Fruit fly (Drosophila melanogaster) whole organism, embryonic: ENCODE results near the gene Mlc1.

Experiments
- Aef1 ChIP-seq: fragments of 200-800 bp; sonication (Bioruptor generic); IDR thresholded peaks from 3 replicates; pipeline ENCODE4 v1.3.6; 2022; ENCODE audit warnings: missing biosample characterization, missing genetic modification characterization
- Asciz ChIP-seq: fragments of 200-800 bp; sonication (Bioruptor generic); optimal IDR thresholded peaks from 2 replicates; lab custom pipeline; 2017; ENCODE audit warnings: missing biosample characterization, mild to moderate bottlenecking, missing genetic modification characterization, missing genetic modification reagents
- CG10366 ChIP-seq: fragments of 200-800 bp; sonication (Bioruptor generic); IDR thresholded peaks from 2 replicates; pipeline ENCODE4 v1.3.6; 2022; ENCODE audit warnings: missing biosample characterization, missing genetic modification characterization
- CG10979 ChIP-seq: fragments of 200-800 bp; sonication (Bioruptor generic); optimal IDR thresholded peaks from 2 replicates; lab custom pipeline; 2018; ENCODE audit warnings: missing biosample characterization, mild to moderate bottlenecking, missing genetic modification characterization, moderate library complexity
- CG11093 ChIP-seq: fragments of 200-800 bp; sonication (Bioruptor generic); IDR thresholded peaks from 3 replicates; pipeline ENCODE4 v1.3.6; 2022; ENCODE audit warnings: missing biosample characterization, missing genetic modification characterization
- CG12391 ChIP-seq: fragments of 200-800 bp; sonication (Bioruptor generic); optimal IDR thresholded peaks from 3 replicates; lab custom pipeline; 2018; ENCODE audit warnings: missing biosample characterization, mild to moderate bottlenecking, missing genetic modification characterization, moderate library complexity
- CG15269 ChIP-seq: fragments of 200-800 bp; sonication (Bioruptor generic); optimal IDR thresholded peaks from 2 replicates; lab custom pipeline; 2018; ENCODE audit warnings: missing biosample characterization, mild to moderate bottlenecking, missing genetic modification characterization, moderate library complexity
- CG15479 ChIP-seq: fragments of 200-800 bp; sonication (Bioruptor generic); optimal IDR thresholded peaks from 3 replicates; lab custom pipeline; 2019; ENCODE audit warnings: missing biosample characterization, mild to moderate bottlenecking, missing genetic modification characterization, moderate library complexity
- CG18619 ChIP-seq: fragments of 200-800 bp; sonication (Bioruptor generic); optimal IDR thresholded peaks from 3 replicates; lab custom pipeline; 2017; ENCODE audit warnings: missing biosample characterization, mild to moderate bottlenecking, missing genetic modification characterization
- CG2199 ChIP-seq: fragments of 200-800 bp; sonication (Bioruptor generic); IDR thresholded peaks from 3 replicates; pipeline ENCODE4 v1.3.6; 2022; ENCODE audit warnings: missing biosample characterization, missing genetic modification characterization
- CG3065 ChIP-seq: fragments of 200-800 bp; sonication (Bioruptor generic); optimal IDR thresholded peaks from 2 replicates; lab custom pipeline; 2016; ENCODE audit warnings: missing biosample characterization, missing genetic modification characterization
- CG3163 ChIP-seq: fragments of 200-800 bp; sonication (Bioruptor generic); optimal IDR thresholded peaks from 3 replicates; lab custom pipeline; 2016; ENCODE audit warnings: missing biosample characterization, missing genetic modification characterization
- CG4328 ChIP-seq: fragments of 200-800 bp; sonication (Bioruptor generic); optimal IDR thresholded peaks from 3 replicates; lab custom pipeline; 2017; ENCODE audit warnings: missing biosample characterization, missing genetic modification reagents, missing genetic modification characterization
- CG6175 ChIP-seq: fragments of 200-800 bp; sonication (Bioruptor generic); IDR thresholded peaks from 3 replicates; pipeline ENCODE4 v1.3.6; 2022; ENCODE audit warnings: missing biosample characterization, missing genetic modification characterization
- CG6654 ChIP-seq: fragments of 200-800 bp; sonication (Bioruptor generic); optimal IDR thresholded peaks from 2 replicates; lab custom pipeline; 2017; ENCODE audit warnings: missing biosample characterization, mild to moderate bottlenecking, missing genetic modification characterization
- CG6765 ChIP-seq: fragments of 200-800 bp; sonication (Bioruptor generic); optimal IDR thresholded peaks from 3 replicates; lab custom pipeline; 2017; ENCODE audit warnings: missing biosample characterization, mild to moderate bottlenecking, missing genetic modification characterization
- CG7556 ChIP-seq: fragments of 200-800 bp; sonication (Bioruptor generic); optimal IDR thresholded peaks from 2 replicates; lab custom pipeline; 2017; ENCODE audit warnings: missing biosample characterization, mild to moderate bottlenecking, missing genetic modification characterization
- CG7786 ChIP-seq: fragments of 200-800 bp; sonication (Bioruptor generic); optimal IDR thresholded peaks from 2 replicates; lab custom pipeline; 2016; ENCODE audit warnings: missing biosample characterization, missing genetic modification characterization
- CG8281 ChIP-seq: fragments of 200-800 bp; sonication (Bioruptor generic); optimal IDR thresholded peaks from 2 replicates; lab custom pipeline; 2018; ENCODE audit warnings: missing biosample characterization, mild to moderate bottlenecking, missing genetic modification characterization, moderate library complexity
- CG9876 ChIP-seq: fragments of 200-800 bp; sonication (Bioruptor generic); optimal IDR thresholded peaks from 2 replicates; lab custom pipeline; 2016; ENCODE audit warnings: missing biosample characterization, missing genetic modification characterization
- Dbx ChIP-seq: fragments of 200-800 bp; sonication (Bioruptor generic); IDR thresholded peaks from 3 replicates; pipeline ENCODE4 v1.3.6; 2022; ENCODE audit warnings: missing biosample characterization, missing genetic modification characterization
- Dfd ChIP-seq, 2 experiments: fragments of >200 bp; optimal IDR thresholded peaks; 2 replicates each; lab custom pipeline; 2017; ENCODE audit warnings: missing biosample characterization in 2 of 2, missing genetic modification characterization in 2 of 2
- ERR ChIP-seq: fragments of 200-800 bp; sonication (Bioruptor generic); optimal IDR thresholded peaks from 2 replicates; lab custom pipeline; 2016; ENCODE audit warnings: missing biosample characterization, missing genetic modification characterization
- Hr78 ChIP-seq, 2 experiments: fragments of 200-800 bp in 1 of 2; fragments of >200 bp in 1 of 2; sonication (Bioruptor generic) in 1 of 2; optimal IDR thresholded peaks; 2 replicates each; lab custom pipeline; 2017 to 2019; ENCODE audit warnings: missing biosample characterization in 2 of 2, missing genetic modification characterization in 2 of 2, mild to moderate bottlenecking in 1 of 2, moderate library complexity in 1 of 2
- Lim3 ChIP-seq: fragments of 200-800 bp; sonication (Bioruptor generic); IDR thresholded peaks from 2 replicates; pipeline ENCODE4 v1.3.6; 2022; ENCODE audit warnings: missing biosample characterization, missing genetic modification characterization
- MESR4 ChIP-seq: fragments of 200-800 bp; sonication (Bioruptor generic); optimal IDR thresholded peaks from 2 replicates; lab custom pipeline; 2018; ENCODE audit warnings: missing biosample characterization, mild to moderate bottlenecking, missing genetic modification characterization, moderate library complexity
- NC2β ChIP-seq: fragments of 200-800 bp; sonication (Bioruptor generic); optimal IDR thresholded peaks from 2 replicates; lab custom pipeline; 2016; ENCODE audit warnings: missing biosample characterization, missing genetic modification characterization
- Nf-YB ChIP-seq: fragments of 200-800 bp; sonication (Bioruptor generic); optimal IDR thresholded peaks from 3 replicates; lab custom pipeline; 2019; ENCODE audit warnings: missing biosample characterization, mild to moderate bottlenecking, missing genetic modification characterization, moderate library complexity
- Oli ChIP-seq: fragments of 200-800 bp; sonication (Bioruptor generic); optimal IDR thresholded peaks from 2 replicates; lab custom pipeline; 2018; ENCODE audit warnings: missing biosample characterization, mild to moderate bottlenecking, missing genetic modification characterization, moderate library complexity
- Pdp1 ChIP-seq, 2 experiments: fragments of 200-800 bp; sonication (Bioruptor generic); optimal IDR thresholded peaks; 3 replicates each; lab custom pipeline; 2016; ENCODE audit warnings: missing biosample characterization in 2 of 2, missing genetic modification characterization in 2 of 2, mild to moderate bottlenecking in 1 of 2, moderate library complexity in 1 of 2
- Stat92E ChIP-seq, 3 experiments: fragments of >200 bp in 2 of 3; fragments of 200-800 bp in 1 of 3; sonication (Bioruptor generic) in 1 of 3; optimal IDR thresholded peaks; 2 replicates each; lab custom pipeline; 2017 to 2019; ENCODE audit warnings: missing biosample characterization in 3 of 3, missing genetic modification characterization in 3 of 3, mild to moderate bottlenecking in 1 of 3, moderate library complexity in 1 of 3
- Xbp1 ChIP-seq: fragments of 200-800 bp; sonication (Bioruptor generic); optimal IDR thresholded peaks from 3 replicates; lab custom pipeline; 2016; ENCODE audit warnings: missing biosample characterization, mild to moderate bottlenecking, missing genetic modification characterization
- ac ChIP-seq: fragments of 200-800 bp; sonication (Bioruptor generic); optimal IDR thresholded peaks from 3 replicates; lab custom pipeline; 2017; ENCODE audit warnings: missing biosample characterization, mild to moderate bottlenecking, missing genetic modification characterization
- amos ChIP-seq: fragments of 200-800 bp; sonication (Bioruptor generic); IDR thresholded peaks from 2 replicates; pipeline ENCODE4 v1.3.6; 2022; ENCODE audit warnings: missing biosample characterization, missing genetic modification characterization; ENCODE audit not compliant: partially characterized antibody
- ash1 ChIP-seq: fragments of 200-800 bp; sonication (Bioruptor generic); optimal IDR thresholded peaks from 2 replicates; lab custom pipeline; 2018; ENCODE audit warnings: missing biosample characterization, mild to moderate bottlenecking, missing genetic modification characterization
- btn ChIP-seq: fragments of 200-800 bp; sonication (Bioruptor generic); optimal IDR thresholded peaks from 2 replicates; lab custom pipeline; 2016; ENCODE audit warnings: missing biosample characterization, missing genetic modification characterization
- cg ChIP-seq: fragments of 200-800 bp; sonication (Bioruptor generic); optimal IDR thresholded peaks from 3 replicates; lab custom pipeline; 2019; ENCODE audit warnings: missing biosample characterization, mild to moderate bottlenecking, missing genetic modification characterization, moderate library complexity
- crol ChIP-seq: fragments of 200-800 bp; sonication (Bioruptor generic); IDR thresholded peaks from 2 replicates; pipeline ENCODE4 v1.3.6; 2022; ENCODE audit warnings: missing biosample characterization, missing genetic modification characterization
- dpn ChIP-seq, 2 experiments: fragments of 200-800 bp; sonication (Bioruptor generic); optimal IDR thresholded peaks; 3 replicates each; lab custom pipeline; 2016; ENCODE audit warnings: missing biosample characterization in 2 of 2, missing genetic modification characterization in 2 of 2
- esg ChIP-seq: fragments of 200-800 bp; sonication (Bioruptor generic); conservative IDR thresholded peaks from 2 replicates; pipeline ENCODE4 v1.3.6; 2022; ENCODE audit warnings: missing biosample characterization, missing genetic modification characterization
- fru ChIP-seq: fragments of >200 bp; optimal IDR thresholded peaks from 2 replicates; lab custom pipeline; 2017
- lmd ChIP-seq: fragments of 200-800 bp; sonication (Bioruptor generic); IDR thresholded peaks from 2 replicates; pipeline ENCODE4 v1.3.6; 2022; ENCODE audit warnings: missing biosample characterization, missing genetic modification characterization
- maf-S ChIP-seq: fragments of 200-800 bp; sonication (Bioruptor generic); optimal IDR thresholded peaks from 2 replicates; lab custom pipeline; 2016; ENCODE audit warnings: missing biosample characterization, missing genetic modification characterization
- org-1 ChIP-seq: fragments of 200-800 bp; sonication (Bioruptor generic); optimal IDR thresholded peaks from 2 replicates; lab custom pipeline; 2017; ENCODE audit warnings: missing biosample characterization, missing genetic modification characterization
- psq ChIP-seq: fragments of 200-800 bp; sonication (Bioruptor generic); optimal IDR thresholded peaks from 2 replicates; lab custom pipeline; 2017; ENCODE audit warnings: missing biosample characterization, missing genetic modification characterization
- rib ChIP-seq: fragments of 200-800 bp; sonication (Bioruptor generic); IDR thresholded peaks from 2 replicates; pipeline ENCODE4 v1.3.6; 2022; ENCODE audit warnings: missing biosample characterization, missing genetic modification characterization
- schlank ChIP-seq: fragments of 200-800 bp; sonication (Bioruptor generic); optimal IDR thresholded peaks from 2 replicates; lab custom pipeline; 2018; ENCODE audit warnings: missing biosample characterization, mild to moderate bottlenecking, missing genetic modification characterization
- seq ChIP-seq: fragments of 200-800 bp; sonication (Bioruptor generic); IDR thresholded peaks from 2 replicates; pipeline ENCODE4 v1.3.6; 2022; ENCODE audit warnings: missing biosample characterization, missing genetic modification characterization
- tgo ChIP-seq: fragments of 200-800 bp; sonication (Bioruptor generic); IDR thresholded peaks from 3 replicates; pipeline ENCODE4 v1.3.6; 2022; ENCODE audit warnings: missing biosample characterization, missing genetic modification characterization
- toy ChIP-seq: fragments of 200-800 bp; sonication (Bioruptor generic); IDR thresholded peaks from 2 replicates; pipeline ENCODE4 v1.3.6; 2022; ENCODE audit warnings: missing biosample characterization, missing genetic modification characterization

The Mlc1 gene

DNA sequence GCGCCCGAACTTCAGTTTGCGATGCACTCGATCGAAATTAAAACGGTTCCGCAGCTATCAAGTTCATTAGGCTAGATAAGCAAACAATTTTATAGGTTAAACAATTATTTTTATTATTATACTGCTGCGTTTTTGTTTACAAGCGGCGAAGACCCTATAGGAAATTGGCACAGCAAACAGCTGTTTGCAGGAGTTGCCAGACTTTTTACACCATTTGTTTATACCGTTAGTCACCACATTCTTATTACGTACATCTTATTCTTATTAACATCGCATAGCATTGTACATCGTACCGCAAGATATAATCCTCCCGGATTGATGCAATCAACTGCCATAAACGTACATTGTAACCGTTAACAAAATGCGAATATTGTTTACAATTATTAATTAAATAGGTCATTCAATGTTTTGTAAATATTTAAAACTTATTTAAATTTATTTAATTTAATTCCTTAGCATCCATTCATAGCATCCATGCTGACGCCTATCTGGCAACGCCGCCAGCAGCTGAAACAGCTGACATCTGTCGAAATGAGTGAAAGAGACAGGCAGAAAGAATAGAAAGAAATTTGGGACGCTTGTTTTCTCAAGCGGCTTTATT is 46.7 kb upstream of the Mlc1 start, which contains the start of the genes CROT and CG12877 (continued):
- TF ChIP-seq toy (no peak), Dfd (GFP tag; optimal IDR thresholded peaks at IDR 0.05; lab: Kevin White, UChicago) (no peak), CG3065 (GFP tag; lab: Kevin White, UChicago) (peak; percentile 60), CG6765 (peak; percentile 27), amos (GFP tag; lab: Robert Waterston, UW) (no peak), fru (lab: Kevin White, UChicago) (no peak), ash1 (GFP tag; lab: Kevin White, UChicago) (no peak), CG7556 (GFP tag; lab: Kevin White, UChicago) (peak; percentile 72), btn (GFP tag; lab: Kevin White, UChicago) (no peak), seq (GFP tag; lab: Robert Waterston, UW) (0 out of 2 replicates have a peak, but pooled peaks have one; percentile 6), org-1 (peak; percentile 56), esg (GFP tag; lab: Robert Waterston, UW) (peak; percentile 77), cg (GFP tag; lab: Kevin White, UChicago) (no peak), CG4328 (GFP tag; lab: Kevin White, UChicago) (peak; percentile 54), Dbx (GFP tag; lab: Robert Waterston, UW) (peak; percentile 81), Hr78 (GFP tag; optimal IDR thresholded peaks at IDR 0.05; lab: Kevin White, UChicago) (peak in 1 of 2 experiments; percentile 23), MESR4 (GFP tag; lab: Kevin White, UChicago) (no peak), CG15269 (tag; lab: Kevin White, UChicago) (peak; percentile 78), Asciz (GFP tag; lab: Kevin White, UChicago) (peak; percentile 42), CG8281 (peak; percentile 5), Stat92E (GFP tag; optimal IDR thresholded peaks at IDR 0.05; lab: Kevin White, UChicago) (no peak), CG10979 (tag; lab: Kevin White, UChicago) (peak; percentile 62), Xbp1 (peak; percentile 86), NC2β (GFP tag; lab: Kevin White, UChicago) (peak; percentile 41), CG9876 (GFP tag; lab: Kevin White, UChicago) (no peak), CG2199 (GFP tag; lab: Robert Waterston, UW) (no peak), CG3163 (GFP tag; lab: Kevin White, UChicago) (no peak), ERR (GFP tag; lab: Kevin White, UChicago) (no peak), Nf-YB (peak; percentile 53), dpn (GFP tag; optimal IDR thresholded peaks at IDR 0.05; lab: Kevin White, UChicago) (peak; percentile 41 to 87), CG11093 (peak; percentile 30; the same call in 2 of the 3 replicates), maf-S (peak; percentile 30), tgo (peak; percentile 69), Lim3 (no peak), CG18619 (peak; percentile 77), CG10366 (GFP tag; lab: Robert Waterston, UW) (peak; percentile 76), CG7786 (GFP tag; lab: Kevin White, UChicago) (peak; percentile 30), schlank (tag; lab: Kevin White, UChicago) (peak; percentile 50), Pdp1 (GFP tag; optimal IDR thresholded peaks at IDR 0.05; lab: Kevin White, UChicago) (peak in 1 of 2 experiments; percentile 55), lmd (GFP tag; lab: Robert Waterston, UW) (peak; percentile 85), CG15479 (GFP tag; lab: Kevin White, UChicago) (no peak), CG6654 (GFP tag; lab: Kevin White, UChicago) (peak; percentile 56), CG12391 (tag; lab: Kevin White, UChicago) (peak; percentile 89), rib (GFP tag; lab: Robert Waterston, UW) (0 out of 2 replicates have a peak, but pooled peaks have one; percentile 44), Aef1 (GFP tag; lab: Robert Waterston, UW) (peak; percentile 72), CG6175 (GFP tag; lab: Robert Waterston, UW) (0 out of 3 replicates have a peak, but pooled peaks have one; percentile 24), ac (GFP tag; lab: Kevin White, UChicago) (no peak), crol (GFP tag; lab: Robert Waterston, UW) (no peak), psq (GFP tag; lab: Kevin White, UChicago) (peak; percentile 40), Oli (tag; lab: Kevin White, UChicago) (peak; percentile 81)
